Worm (Caenorhabditis elegans) whole organism, young adult: ENCODE data around the gene cyn-4.
A peak's percentile ranks its signal among the peaks of the same experiment; 100 is the strongest.

ENCODE experiments used
- B0336.3 ChIP-seq: fragments of 200-800 bp; sonication (Bioruptor generic); IDR thresholded peaks from 2 replicates; pipeline ENCODE4 v1.3.6; 2022; ENCODE audit warnings: missing genetic modification characterization, missing compliant biosample characterization
- C06A6.2 ChIP-seq: fragments of 200-800 bp; sonication (Bioruptor generic); conservative IDR thresholded peaks from 2 replicates; pipeline ENCODE4 v1.3.6; 2022; ENCODE audit warnings: missing genetic modification characterization, missing compliant biosample characterization
- F10E7.11 ChIP-seq: sonication (generic microtip); optimal IDR thresholded peaks from 2 replicates; lab custom pipeline; 2017; ENCODE audit warnings: mild to moderate bottlenecking, missing genetic modification characterization, moderate library complexity, missing compliant biosample characterization
- F22D6.2 ChIP-seq: sonication (generic microtip); optimal IDR thresholded peaks from 2 replicates; lab custom pipeline; 2016; ENCODE audit warnings: mild to moderate bottlenecking, missing genetic modification characterization, missing compliant biosample characterization
- F33H1.4 ChIP-seq: fragments of 200-800 bp; sonication (Bioruptor generic); IDR thresholded peaks from 2 replicates; pipeline ENCODE4 v1.3.6; 2022; ENCODE audit warnings: missing genetic modification reagents, missing genetic modification characterization, missing compliant biosample characterization
- F39B2.1 ChIP-seq: fragments of 200-800 bp; sonication (Bioruptor generic); IDR thresholded peaks from 2 replicates; pipeline ENCODE4 v1.3.6; 2022; ENCODE audit warnings: missing genetic modification reagents, missing genetic modification characterization, missing compliant biosample characterization
- F57A8.1 ChIP-seq: fragments of 200-800 bp; sonication (Bioruptor generic); optimal IDR thresholded peaks from 2 replicates; lab custom pipeline; 2018; ENCODE audit warnings: mild to moderate bottlenecking, missing genetic modification characterization, moderate library complexity, missing compliant biosample characterization
- K11D2.4 ChIP-seq: fragments of 200-800 bp; sonication (Bioruptor generic); IDR thresholded peaks from 2 replicates; pipeline ENCODE4 v1.3.6; 2022; ENCODE audit warnings: missing genetic modification reagents, missing genetic modification characterization, missing compliant biosample characterization
- Y56A3A.18 ChIP-seq: fragments of 200-800 bp; sonication (Bioruptor generic); IDR thresholded peaks from 2 replicates; pipeline ENCODE4 v1.3.6; 2022; ENCODE audit warnings: missing genetic modification reagents, missing genetic modification characterization, missing compliant biosample characterization
- Y79H2A.3 ChIP-seq: fragments of 200-800 bp; sonication (Bioruptor generic); conservative IDR thresholded peaks from 2 replicates; pipeline ENCODE4 v1.3.6; 2022; ENCODE audit warnings: missing genetic modification reagents, missing genetic modification characterization, missing compliant biosample characterization
- Y95B8A.8 ChIP-seq: fragments of 200-800 bp; sonication (Bioruptor generic); IDR thresholded peaks from 2 replicates; pipeline ENCODE4 v1.3.6; 2022; ENCODE audit warnings: missing genetic modification reagents, missing genetic modification characterization, missing compliant biosample characterization
- akir-1 ChIP-seq: fragments of 200-800 bp; sonication (Bioruptor generic); optimal IDR thresholded peaks from 2 replicates; lab custom pipeline; 2018; ENCODE audit warnings: mild to moderate bottlenecking, missing genetic modification characterization, moderate library complexity, missing compliant biosample characterization
- ama-1 ChIP-seq, 3 experiments: fragments of 150-350 bp in 1 of 3; sonication (generic microtip) in 2 of 3; optimal IDR thresholded peaks; 2 replicates each; lab custom pipeline; 2014 to 2018; ENCODE audit warnings: missing biosample characterization in 2 of 3, missing genetic modification characterization in 2 of 3, missing genetic modification reagents in 2 of 3
- atf-7 ChIP-seq: sonication (generic microtip); optimal IDR thresholded peaks from 2 replicates; lab custom pipeline; 2017; ENCODE audit warnings: mild to moderate bottlenecking, missing genetic modification characterization, missing compliant biosample characterization
- athp-1 ChIP-seq: sonication (generic microtip); optimal IDR thresholded peaks from 2 replicates; lab custom pipeline; 2017; ENCODE audit warnings: mild to moderate bottlenecking, missing genetic modification characterization, missing compliant biosample characterization
- bed-1 ChIP-seq: fragments of 200-800 bp; sonication (Bioruptor generic); IDR thresholded peaks from 2 replicates; pipeline ENCODE4 v1.3.6; 2022; ENCODE audit warnings: missing genetic modification reagents, missing genetic modification characterization, missing compliant biosample characterization
- ceh-100 ChIP-seq: fragments of 200-800 bp; sonication (Bioruptor generic); IDR thresholded peaks from 2 replicates; pipeline ENCODE4 v1.3.6; 2022; ENCODE audit warnings: missing genetic modification reagents, missing genetic modification characterization, missing compliant biosample characterization
- ceh-91 ChIP-seq: fragments of 200-800 bp; sonication (Bioruptor generic); IDR thresholded peaks from 2 replicates; pipeline ENCODE4 v1.3.6; 2022; ENCODE audit warnings: missing genetic modification reagents, missing genetic modification characterization, missing compliant biosample characterization
- chd-7 ChIP-seq: sonication (generic microtip); optimal IDR thresholded peaks from 2 replicates; lab custom pipeline; 2016; ENCODE audit warnings: mild to moderate bottlenecking, missing genetic modification characterization, moderate library complexity, missing compliant biosample characterization
- dox-1 ChIP-seq: fragments of 200-800 bp; sonication (Bioruptor generic); IDR thresholded peaks from 2 replicates; pipeline ENCODE4 v1.3.6; 2022; ENCODE audit warnings: missing genetic modification reagents, missing genetic modification characterization, missing compliant biosample characterization
- egl-44 ChIP-seq: fragments of 200-800 bp; sonication (Bioruptor generic); IDR thresholded peaks from 2 replicates; pipeline ENCODE4 v1.3.6; 2022; ENCODE audit warnings: missing genetic modification reagents, missing genetic modification characterization, missing compliant biosample characterization
- egrh-3 ChIP-seq: fragments of 200-800 bp; sonication (Bioruptor generic); IDR thresholded peaks from 2 replicates; pipeline ENCODE4 v1.3.6; 2022; ENCODE audit warnings: missing genetic modification reagents, missing genetic modification characterization, missing compliant biosample characterization
- fkh-3 ChIP-seq: sonication (generic microtip); optimal IDR thresholded peaks from 2 replicates; lab custom pipeline; 2016; ENCODE audit warnings: mild to moderate bottlenecking, missing genetic modification characterization, missing compliant biosample characterization
- hlh-12 ChIP-seq: sonication (generic microtip); optimal IDR thresholded peaks from 2 replicates; lab custom pipeline; 2016; ENCODE audit warnings: missing genetic modification characterization, missing compliant biosample characterization
- hsf-1 ChIP-seq: fragments of 200-800 bp; sonication (Bioruptor generic); IDR thresholded peaks from 2 replicates; pipeline ENCODE4 v1.3.6; 2022; ENCODE audit warnings: missing genetic modification reagents, missing genetic modification characterization, missing compliant biosample characterization
- lin-26 ChIP-seq: fragments of 200-800 bp; sonication (Bioruptor generic); IDR thresholded peaks from 2 replicates; pipeline ENCODE4 v1.3.6; 2022; ENCODE audit warnings: missing genetic modification reagents, missing genetic modification characterization, missing compliant biosample characterization
- lir-1 ChIP-seq: fragments of 200-800 bp; sonication (Bioruptor generic); conservative IDR thresholded peaks from 2 replicates; pipeline ENCODE4 v1.3.6; 2022; ENCODE audit warnings: missing genetic modification reagents, missing genetic modification characterization, missing compliant biosample characterization
- lsy-27 ChIP-seq: sonication (generic microtip); optimal IDR thresholded peaks from 2 replicates; lab custom pipeline; 2017; ENCODE audit warnings: missing genetic modification characterization, mild to moderate bottlenecking, missing compliant biosample characterization, antibody characterized with exemption, missing genotype, borderline replicate concordance; ENCODE audit not compliant: insufficient read depth
- madf-10 ChIP-seq: sonication (generic microtip); optimal IDR thresholded peaks from 2 replicates; lab custom pipeline; 2016; ENCODE audit warnings: mild to moderate bottlenecking, missing genetic modification characterization, missing compliant biosample characterization
- madf-6 ChIP-seq: fragments of 200-800 bp; sonication (Bioruptor generic); IDR thresholded peaks from 2 replicates; pipeline ENCODE4 v1.3.6; 2022; ENCODE audit warnings: missing genetic modification reagents, missing genetic modification characterization, missing compliant biosample characterization
- madf-8 ChIP-seq: fragments of 200-800 bp; sonication (Bioruptor generic); conservative IDR thresholded peaks from 2 replicates; pipeline ENCODE4 v1.3.6; 2022; ENCODE audit warnings: missing genetic modification reagents, missing genetic modification characterization, missing compliant biosample characterization
- mes-4 ChIP-seq: sonication (generic microtip); optimal IDR thresholded peaks from 2 replicates; lab custom pipeline; 2016; ENCODE audit warnings: missing genotype, missing genetic modification characterization, missing compliant biosample characterization
- nfya-2 ChIP-seq: fragments of 200-800 bp; sonication (Bioruptor generic); IDR thresholded peaks from 2 replicates; pipeline ENCODE4 v1.3.6; 2022; ENCODE audit warnings: missing genetic modification reagents, missing genetic modification characterization, missing compliant biosample characterization
- nhr-80 ChIP-seq: sonication (generic microtip); optimal IDR thresholded peaks from 2 replicates; lab custom pipeline; 2016; ENCODE audit warnings: missing genetic modification characterization, missing compliant biosample characterization
- nhr-90 ChIP-seq: sonication (generic microtip); optimal IDR thresholded peaks from 2 replicates; lab custom pipeline; 2016; ENCODE audit warnings: missing genotype, mild to moderate bottlenecking, missing genetic modification characterization, missing compliant biosample characterization
- rcor-1 ChIP-seq: fragments of 200-800 bp; sonication (Bioruptor generic); IDR thresholded peaks from 2 replicates; pipeline ENCODE4 v1.3.6; 2022; ENCODE audit warnings: missing genetic modification reagents, missing genetic modification characterization, missing compliant biosample characterization
- rec-8 ChIP-seq, 2 experiments: sonication (generic microtip); optimal IDR thresholded peaks; 2 replicates each; lab custom pipeline; 2016; ENCODE audit warnings: mild to moderate bottlenecking in 2 of 2, missing genetic modification characterization in 2 of 2, missing genetic modification reagents in 2 of 2, missing genotype in 2 of 2, missing biosample characterization in 1 of 2, missing compliant biosample characterization in 1 of 2, moderate library complexity in 1 of 2
- rpc-1 ChIP-seq, 2 experiments: fragments of 150-350 bp in 1 of 2; sonication (generic microtip) in 1 of 2; optimal IDR thresholded peaks; 2 replicates each; lab custom pipeline; 2014 to 2018; ENCODE audit warnings: missing biosample characterization in 1 of 2, missing genetic modification characterization in 1 of 2, missing genetic modification reagents in 1 of 2, missing genotype in 1 of 2
- sea-2 ChIP-seq: fragments of 200-800 bp; sonication (Bioruptor generic); IDR thresholded peaks from 2 replicates; pipeline ENCODE4 v1.3.6; 2022; ENCODE audit warnings: missing genetic modification characterization, missing compliant biosample characterization
- snpc-1.1 ChIP-seq: sonication (generic microtip); optimal IDR thresholded peaks from 2 replicates; lab custom pipeline; 2017; ENCODE audit warnings: missing genetic modification characterization, mild to moderate bottlenecking, missing compliant biosample characterization, antibody characterized with exemption, moderate library complexity, missing genotype, missing genetic modification reagents; ENCODE audit not compliant: insufficient read depth
- snpc-4 ChIP-seq, 5 experiments: fragments of 150-350 bp in 1 of 5; sonication (generic microtip) in 4 of 5; optimal IDR thresholded peaks; 2 replicates each; lab custom pipeline; 2014 to 2018; ENCODE audit warnings: missing genetic modification characterization in 5 of 5, missing biosample characterization in 3 of 5, antibody characterized with exemption in 2 of 5, mild to moderate bottlenecking in 2 of 5, missing compliant biosample characterization in 2 of 5, missing genotype in 2 of 5, moderate library complexity in 2 of 5, missing genetic modification reagents in 1 of 5
- tbp1 ChIP-seq: fragments of 200-800 bp; sonication (Bioruptor generic); optimal IDR thresholded peaks from 2 replicates; lab custom pipeline; 2018; ENCODE audit warnings: mild to moderate bottlenecking, missing genetic modification characterization, missing compliant biosample characterization
- tlf-1 ChIP-seq: fragments of 200-800 bp; sonication (Bioruptor generic); optimal IDR thresholded peaks from 2 replicates; lab custom pipeline; 2018; ENCODE audit warnings: mild to moderate bottlenecking, missing genetic modification characterization, missing compliant biosample characterization
- unc-62 ChIP-seq: fragments of 150-350 bp; optimal IDR thresholded peaks from 2 replicates; lab custom pipeline; 2014; ENCODE audit warnings: missing biosample characterization, missing genetic modification reagents, missing genetic modification characterization
- zfh-2 ChIP-seq: fragments of 200-800 bp; sonication (Bioruptor generic); conservative IDR thresholded peaks from 2 replicates; pipeline ENCODE4 v1.3.6; 2022; ENCODE audit warnings: missing genetic modification reagents, missing genetic modification characterization, missing compliant biosample characterization
- ztf-3 ChIP-seq: fragments of 200-800 bp; sonication (Bioruptor generic); optimal IDR thresholded peaks from 2 replicates; lab custom pipeline; 2018; ENCODE audit warnings: mild to moderate bottlenecking, missing genetic modification characterization, missing compliant biosample characterization

cyn-4 gene

DNA sequence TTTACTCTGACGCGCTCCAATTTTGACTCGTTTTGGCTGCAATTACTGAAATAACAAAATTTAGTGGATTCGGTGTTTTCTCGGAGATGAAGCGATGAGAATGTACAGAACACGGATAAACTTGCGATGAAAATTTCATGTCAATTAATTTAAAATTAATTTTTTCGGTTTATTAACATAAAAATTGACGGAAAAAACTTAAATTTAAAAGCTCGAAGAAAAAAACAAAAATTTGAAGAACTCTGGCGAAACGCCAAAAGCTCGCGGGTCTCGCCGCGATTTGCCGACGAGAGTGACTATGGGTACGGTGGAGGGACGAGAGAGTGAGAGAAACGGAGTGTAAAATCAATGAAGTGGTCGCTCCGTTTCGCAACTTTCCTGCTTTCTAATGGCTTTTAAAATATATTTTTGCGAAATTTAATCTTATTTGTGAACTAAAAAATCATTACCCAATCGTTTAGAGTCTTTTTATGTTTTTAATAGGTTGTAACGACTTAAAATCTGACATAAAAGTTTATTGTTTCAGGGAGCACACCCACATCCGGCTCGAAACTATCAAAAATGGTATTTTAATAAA, 3.7 kb downstream of the cyn-4 start, which contains the start of the genes gmps-1 and cap-2 (continued):
- TF ChIP-seq C06A6.2 (GFP tag; lab: Robert Waterston, UW) (peak; percentile 93), ama-1 (optimal IDR thresholded peaks at IDR 0.05; lab: Kevin White, UChicago) (no peak), ama-1 (GFP tag; optimal IDR thresholded peaks at IDR 0.05; lab: Kevin White, UChicago) (peak in 1 of 2 experiments; percentile 62), madf-10 (tag; lab: Kevin White, UChicago) (peak; percentile 79), K11D2.4 (GFP tag; lab: Robert Waterston, UW) (peak; percentile 96), lsy-27 (tag; lab: Kevin White, UChicago) (no peak), rcor-1 (peak; percentile 95), mes-4 (no peak), egl-44 (GFP tag; lab: Robert Waterston, UW) (peak; percentile 76; the same call in 1 of the 2 replicates), dox-1 (GFP tag; lab: Robert Waterston, UW) (peak; percentile 97), athp-1 (tag; lab: Kevin White, UChicago) (peak; percentile 98), bed-1 (GFP tag; lab: Robert Waterston, UW) (no peak), nhr-80 (tag; lab: Kevin White, UChicago) (peak; percentile 45), rec-8 (tag; optimal IDR thresholded peaks at IDR 0.05; lab: Kevin White, UChicago) (peak in 1 of 2 experiments; percentile 59), madf-8 (GFP tag; lab: Robert Waterston, UW) (peak; percentile 74), tlf-1 (GFP tag; lab: Kevin White, UChicago) (peak; percentile 95), zfh-2 (GFP tag; lab: Robert Waterston, UW) (peak; percentile 91), hlh-12 (tag; lab: Kevin White, UChicago) (no peak), nhr-90 (peak; percentile 19), sea-2 (GFP tag; lab: Robert Waterston, UW) (no peak), Y56A3A.18 (GFP tag; lab: Robert Waterston, UW) (peak; percentile 97), lin-26 (peak; percentile 76), snpc-4 (GFP tag; optimal IDR thresholded peaks at IDR 0.05; lab: Kevin White, UChicago) (peak; percentile 49), snpc-4 (tag; optimal IDR thresholded peaks at IDR 0.05; lab: Kevin White, UChicago) (peak; percentile 2 to 87 (median 48)), nfya-2 (GFP tag; lab: Robert Waterston, UW) (no peak), Y79H2A.3 (no peak), F33H1.4 (GFP tag; lab: Robert Waterston, UW) (peak; percentile 100), F57A8.1 (GFP tag; lab: Kevin White, UChicago) (no peak), F39B2.1 (GFP tag; lab: Robert Waterston, UW) (peak; percentile 30; the same call in 1 of the 2 replicates), atf-7 (peak; percentile 92), ztf-3 (GFP tag; lab: Kevin White, UChicago) (peak; percentile 45), unc-62 (GFP tag; lab: Kevin White, UChicago) (no peak), egrh-3 (GFP tag; lab: Robert Waterston, UW) (peak; percentile 51), ceh-91 (GFP tag; lab: Robert Waterston, UW) (peak; percentile 82), Y95B8A.8 (GFP tag; lab: Robert Waterston, UW) (peak; percentile 89), chd-7 (tag; lab: Kevin White, UChicago) (peak; percentile 89), lir-1 (GFP tag; lab: Robert Waterston, UW) (peak; percentile 91), tbp1 (peak; percentile 74), B0336.3 (GFP tag; lab: Robert Waterston, UW) (peak; percentile 95), fkh-3 (tag; lab: Kevin White, UChicago) (no peak), F10E7.11 (tag; lab: Kevin White, UChicago) (peak; percentile 54), madf-6 (GFP tag; lab: Robert Waterston, UW) (peak; percentile 93), snpc-1.1 (tag; lab: Kevin White, UChicago) (peak; percentile 64), hsf-1 (GFP tag; lab: Robert Waterston, UW) (peak; percentile 80), F22D6.2 (tag; lab: Kevin White, UChicago) (peak; percentile 79), rpc-1 (optimal IDR thresholded peaks at IDR 0.05; lab: Kevin White, UChicago) (peak; percentile 27), rpc-1 (tag; optimal IDR thresholded peaks at IDR 0.05; lab: Kevin White, UChicago) (no peak), akir-1 (GFP tag; lab: Kevin White, UChicago) (no peak), ceh-100 (peak; percentile 85)
